Worm (Caenorhabditis elegans) whole organism, L2 larva: Measurements from ENCODE around the gene sem-5.

ENCODE experiments used
- C34F6.9 ChIP-seq: fragments of 150-350 bp; optimal IDR thresholded peaks from 2 replicates; lab custom pipeline; 2014; ENCODE audit warnings: missing biosample characterization, missing genetic modification characterization
- R02D3.7 ChIP-seq: fragments of 150-350 bp; optimal IDR thresholded peaks from 2 replicates; lab custom pipeline; 2014; ENCODE audit warnings: missing biosample characterization, missing genetic modification characterization
- Y55F3AM.14 ChIP-seq: fragments of 200-800 bp; sonication (Bioruptor generic); optimal IDR thresholded peaks from 2 replicates; lab custom pipeline; 2018; ENCODE audit warnings: mild to moderate bottlenecking, missing genetic modification characterization, missing compliant biosample characterization
- ZK546.5 ChIP-seq: sonication (generic microtip); optimal IDR thresholded peaks from 2 replicates; lab custom pipeline; 2017; ENCODE audit warnings: missing biosample characterization, missing genetic modification characterization
- alr-1 ChIP-seq: fragments of 150-350 bp; optimal IDR thresholded peaks from 2 replicates; lab custom pipeline; 2014; ENCODE audit warnings: missing biosample characterization, missing genetic modification characterization
- blmp-1 ChIP-seq: sonication (generic microtip); optimal IDR thresholded peaks from 2 replicates; lab custom pipeline; 2017; ENCODE audit warnings: missing genetic modification characterization, mild to moderate bottlenecking, missing compliant biosample characterization, antibody characterized with exemption, moderate library complexity; ENCODE audit not compliant: insufficient read depth
- crh-2 ChIP-seq: sonication (generic microtip); optimal IDR thresholded peaks from 2 replicates; lab custom pipeline; 2017; ENCODE audit warnings: missing biosample characterization, missing genetic modification characterization
- dmd-4 ChIP-seq: sonication (generic microtip); optimal IDR thresholded peaks from 2 replicates; lab custom pipeline; 2017; ENCODE audit warnings: missing biosample characterization, missing genetic modification characterization
- elt-1 ChIP-seq: fragments of 150-350 bp; optimal IDR thresholded peaks from 2 replicates; lab custom pipeline; 2014; ENCODE audit warnings: missing biosample characterization, missing genetic modification characterization
- fos-1 ChIP-seq: fragments of 150-350 bp; optimal IDR thresholded peaks from 2 replicates; lab custom pipeline; 2014; ENCODE audit warnings: missing biosample characterization, missing genetic modification characterization
- gmeb-1 ChIP-seq: fragments of 150-350 bp; optimal IDR thresholded peaks from 2 replicates; lab custom pipeline; 2014; ENCODE audit warnings: missing biosample characterization, missing genetic modification characterization
- lin-11 ChIP-seq: fragments of 150-350 bp; sonication (generic microtip); optimal IDR thresholded peaks from 2 replicates; lab custom pipeline; 2014; ENCODE audit warnings: missing biosample characterization, missing genetic modification characterization, inconsistent platforms, mixed read lengths
- lin-39 ChIP-seq: fragments of 150-350 bp; optimal IDR thresholded peaks from 2 replicates; lab custom pipeline; 2014; ENCODE audit warnings: missing biosample characterization, missing genetic modification reagents, missing genetic modification characterization
- lsy-2 ChIP-seq, 2 experiments: fragments of 150-350 bp in 1 of 2; sonication (generic microtip) in 1 of 2; optimal IDR thresholded peaks; 2 replicates each; lab custom pipeline; 2014 to 2017; ENCODE audit warnings: missing biosample characterization in 2 of 2, missing genetic modification characterization in 2 of 2
- mbf-1 ChIP-seq: sonication (generic microtip); optimal IDR thresholded peaks from 2 replicates; lab custom pipeline; 2017; ENCODE audit warnings: missing biosample characterization, missing genetic modification characterization
- nhr-10 ChIP-seq: sonication (generic microtip); optimal IDR thresholded peaks from 2 replicates; lab custom pipeline; 2017; ENCODE audit warnings: missing biosample characterization, missing genetic modification characterization
- nhr-11 ChIP-seq: fragments of 150-350 bp; optimal IDR thresholded peaks from 2 replicates; lab custom pipeline; 2014; ENCODE audit warnings: missing biosample characterization, missing genetic modification characterization
- nhr-12 ChIP-seq: fragments of 150-350 bp; optimal IDR thresholded peaks from 2 replicates; lab custom pipeline; 2014; ENCODE audit warnings: missing biosample characterization, missing genetic modification characterization
- nhr-129 ChIP-seq: fragments of 150-350 bp; optimal IDR thresholded peaks from 2 replicates; lab custom pipeline; 2014; ENCODE audit warnings: missing biosample characterization, missing genetic modification characterization
- nhr-25 ChIP-seq: fragments of 150-350 bp; sonication (generic microtip); optimal IDR thresholded peaks from 3 replicates; lab custom pipeline; 2014; ENCODE audit warnings: missing biosample characterization, missing genetic modification characterization
- nhr-6 ChIP-seq: fragments of 150-350 bp; optimal IDR thresholded peaks from 2 replicates; lab custom pipeline; 2014; ENCODE audit warnings: missing biosample characterization, missing genetic modification characterization
- nhr-77 ChIP-seq: fragments of 150-350 bp; optimal IDR thresholded peaks from 2 replicates; lab custom pipeline; 2014; ENCODE audit warnings: missing biosample characterization, missing genetic modification characterization
- peb-1 ChIP-seq: fragments of 150-350 bp; optimal IDR thresholded peaks from 2 replicates; lab custom pipeline; 2014; ENCODE audit warnings: missing biosample characterization, missing genetic modification characterization
- skn-1 ChIP-seq: sonication (generic microtip); optimal IDR thresholded peaks from 2 replicates; lab custom pipeline; 2017; ENCODE audit warnings: missing biosample characterization, missing genetic modification characterization
- sma-3 ChIP-seq: sonication (generic microtip); optimal IDR thresholded peaks from 2 replicates; lab custom pipeline; 2016; ENCODE audit warnings: missing genetic modification reagents, missing genetic modification characterization, missing compliant biosample characterization
- sma-9 ChIP-seq, 2 experiments: fragments of 150-350 bp in 1 of 2; sonication (generic microtip) in 1 of 2; optimal IDR thresholded peaks; 2 replicates each; lab custom pipeline; 2014 to 2016; ENCODE audit warnings: missing genetic modification characterization in 2 of 2, mild to moderate bottlenecking in 1 of 2, missing biosample characterization in 1 of 2, missing compliant biosample characterization in 1 of 2, missing genetic modification reagents in 1 of 2, moderate library complexity in 1 of 2
- unc-39 ChIP-seq: fragments of 150-350 bp; optimal IDR thresholded peaks from 2 replicates; lab custom pipeline; 2014; ENCODE audit warnings: missing biosample characterization, missing genetic modification characterization
- unc-55 ChIP-seq: fragments of 150-350 bp; sonication (generic microtip); optimal IDR thresholded peaks from 3 replicates; lab custom pipeline; 2014; ENCODE audit warnings: missing biosample characterization, missing genetic modification reagents, missing genetic modification characterization
- ztf-1 ChIP-seq: fragments of 200-800 bp; sonication (Bioruptor generic); conservative IDR thresholded peaks from 2 replicates; pipeline ENCODE4 v1.3.6; 2022; ENCODE audit warnings: missing genetic modification characterization, missing compliant biosample characterization
- ztf-11 ChIP-seq: sonication (generic microtip); optimal IDR thresholded peaks from 2 replicates; lab custom pipeline; 2017; ENCODE audit warnings: missing biosample characterization, missing genetic modification characterization
- ztf-4 ChIP-seq: fragments of 150-350 bp; optimal IDR thresholded peaks from 2 replicates; lab custom pipeline; 2014; ENCODE audit warnings: missing biosample characterization, missing genetic modification characterization

The sem-5 gene

DNA sequence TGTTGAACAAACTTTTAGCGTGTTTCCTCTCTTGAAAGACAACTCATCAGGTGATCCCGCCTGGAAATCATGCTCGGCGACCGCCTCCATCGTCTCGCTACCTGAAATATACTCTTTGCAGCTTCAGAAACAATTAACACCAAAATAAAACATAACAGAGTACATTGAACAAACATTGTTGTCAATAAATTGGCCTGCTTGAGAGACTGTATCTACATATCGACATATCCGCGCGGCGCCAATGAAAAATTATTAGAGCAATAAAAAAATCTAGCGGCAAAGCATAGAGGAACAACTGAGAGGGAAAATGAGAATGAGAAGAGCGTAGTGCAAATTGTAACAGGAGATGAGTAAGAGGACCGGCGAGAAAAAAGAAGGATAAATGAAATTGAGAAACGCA lies at the start of gene sem-5:
TSS of gene sem-5 (minus strand) at position 101 of the 400 bp plus-strand sequence.
- TF ChIP-seq mbf-1 (tag; lab: Kevin White, UChicago) (no peak), sma-3 (no peak), skn-1 (no peak), unc-55 (GFP tag; lab: Kevin White, UChicago) (no peak), peb-1 (tag; lab: Kevin White, UChicago) (no peak), nhr-6 (tag; lab: Kevin White, UChicago) (no peak), alr-1 (tag; lab: Kevin White, UChicago) (no peak), gmeb-1 (tag; lab: Kevin White, UChicago) (no peak), dmd-4 (no peak), nhr-10 (tag; lab: Kevin White, UChicago) (no peak), nhr-12 (tag; lab: Kevin White, UChicago) (no peak), fos-1 (no peak), lin-39 (tag; lab: Kevin White, UChicago) (no peak), nhr-129 (tag; lab: Kevin White, UChicago) (no peak), crh-2 (tag; lab: Kevin White, UChicago) (no peak), unc-39 (tag; lab: Kevin White, UChicago) (no peak), nhr-77 (tag; lab: Kevin White, UChicago) (no peak)
- TF ChIP-seq, all 48 proteins: peak for 0

DNA sequence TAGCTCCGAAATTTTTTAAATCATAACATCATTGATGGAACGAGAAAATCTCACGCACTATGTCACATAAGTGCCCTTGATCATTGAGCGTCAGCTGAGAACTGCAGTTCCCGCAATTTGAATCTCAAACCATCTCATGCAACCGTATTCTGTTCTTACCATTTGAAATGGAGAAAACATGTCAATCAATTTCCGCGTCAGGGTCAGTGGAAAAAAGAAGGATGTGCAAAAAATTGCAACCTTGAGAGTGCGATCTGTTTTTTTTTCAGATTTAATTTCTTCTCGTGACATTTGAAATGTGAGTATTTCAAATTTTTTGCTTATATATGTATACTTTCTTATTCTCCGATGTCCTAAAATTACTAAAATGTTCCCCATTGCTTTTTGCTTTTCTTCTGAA lies 49.1 kb upstream of the sem-5 start:
- TF ChIP-seq nhr-25 (tag; lab: Kevin White, UChicago) (peak; percentile 67), nhr-6 (tag; lab: Kevin White, UChicago) (no peak)

DNA sequence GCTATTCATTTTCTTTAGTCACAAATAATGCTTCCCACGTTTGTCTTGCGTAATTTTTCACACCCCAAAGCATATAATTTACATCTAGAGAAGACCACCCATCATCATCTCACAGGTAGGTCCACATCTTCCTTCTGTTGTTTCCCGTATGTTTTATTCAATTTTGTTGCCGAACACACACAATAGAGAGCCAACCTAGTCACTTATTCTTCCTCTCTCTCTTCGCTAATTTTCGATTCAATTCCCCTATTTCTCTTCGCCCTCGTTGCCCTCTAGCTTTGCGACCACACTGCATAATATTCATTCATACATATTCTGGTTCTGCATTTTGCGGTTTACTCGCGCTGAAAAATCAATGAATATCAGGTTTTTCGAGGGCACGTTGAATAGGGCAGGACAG lies 44.4 kb upstream of the sem-5 start:
- no peak for TF ChIP-seq nhr-129 (tag; lab: Kevin White, UChicago)
- no peak for TF ChIP-seq fos-1
- no peak for TF ChIP-seq alr-1 (tag; lab: Kevin White, UChicago)
- TF ChIP-seq C34F6.9 (tag; lab: Kevin White, UChicago): no peak
- TF ChIP-seq sma-9 (GFP tag; optimal IDR thresholded peaks at IDR 0.05; lab: Kevin White, UChicago): no peak
- no peak for TF ChIP-seq sma-9 (tag; optimal IDR thresholded peaks at IDR 0.05; lab: Kevin White, UChicago)
- TF ChIP-seq ZK546.5 (tag; lab: Kevin White, UChicago): no peak
- TF ChIP-seq ztf-4 (tag; lab: Kevin White, UChicago): no peak
- TF ChIP-seq nhr-11: no peak
- TF ChIP-seq lin-39 (tag; lab: Kevin White, UChicago): no peak
- no peak for TF ChIP-seq ztf-1 (GFP tag; lab: Robert Waterston, UW)
- TF ChIP-seq ztf-11: no peak
- TF ChIP-seq Y55F3AM.14: no peak
- no peak for TF ChIP-seq crh-2 (tag; lab: Kevin White, UChicago)
- no peak for TF ChIP-seq R02D3.7 (tag; lab: Kevin White, UChicago)
- no peak for TF ChIP-seq nhr-12 (tag; lab: Kevin White, UChicago)

DNA sequence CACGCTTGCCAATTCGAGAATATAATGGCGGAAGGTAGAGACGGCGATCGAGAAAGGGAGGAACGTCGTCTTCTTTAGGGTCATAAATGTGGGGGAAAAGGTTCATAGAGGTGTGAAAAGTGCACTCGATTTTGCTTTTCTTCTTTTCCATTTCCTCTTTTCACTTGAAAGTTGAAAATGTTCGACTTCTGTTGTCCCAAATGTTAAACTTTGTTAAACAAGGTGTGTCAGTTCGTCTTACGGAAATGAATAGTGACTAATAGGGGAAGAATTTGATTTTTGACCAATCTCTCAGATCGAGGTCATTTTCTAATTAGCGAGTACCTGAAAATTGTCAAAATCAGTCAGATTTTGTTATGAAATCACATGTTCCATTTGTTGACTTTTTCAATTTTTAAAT lies 43.3 kb upstream of the sem-5 start:
- TF ChIP-seq ztf-4 (tag; lab: Kevin White, UChicago) (no peak), blmp-1 (tag; lab: Kevin White, UChicago) (peak; percentile 63)

DNA sequence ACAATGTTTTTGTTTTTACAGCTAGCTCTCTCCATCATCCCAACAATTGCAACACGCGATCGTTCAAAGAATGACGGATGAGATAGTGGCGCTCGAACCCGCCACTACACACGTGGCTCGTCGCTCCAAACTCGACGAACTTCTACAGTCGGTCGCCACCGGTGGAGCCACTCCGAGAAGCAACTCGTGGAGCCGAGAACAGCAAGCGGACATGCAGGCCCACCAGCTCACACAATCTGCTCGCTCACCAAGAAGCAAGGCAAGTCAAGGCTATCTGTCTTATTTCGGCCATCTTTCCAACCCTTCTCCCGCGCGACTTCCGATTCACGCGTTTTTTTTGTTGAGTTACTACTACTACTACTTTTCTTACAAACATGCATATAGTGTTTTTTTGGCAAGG lies 42.1 kb upstream of the sem-5 start, which contains the start of the genes F45E1.1 and F45E1.2:
TSS of gene F45E1.1 (plus strand) at position 20 of the 400 bp plus-strand sequence.
TSS of gene F45E1.2 (plus strand) at position 71 of the 400 bp plus-strand sequence.
- no peak for TF ChIP-seq skn-1
- TF ChIP-seq lin-11 (tag; lab: Kevin White, UChicago): no peak
- TF ChIP-seq unc-55 (GFP tag; lab: Kevin White, UChicago): no peak
- no peak for TF ChIP-seq ztf-4 (tag; lab: Kevin White, UChicago)
- no peak for TF ChIP-seq Y55F3AM.14
- no peak for TF ChIP-seq blmp-1 (tag; lab: Kevin White, UChicago)

DNA sequence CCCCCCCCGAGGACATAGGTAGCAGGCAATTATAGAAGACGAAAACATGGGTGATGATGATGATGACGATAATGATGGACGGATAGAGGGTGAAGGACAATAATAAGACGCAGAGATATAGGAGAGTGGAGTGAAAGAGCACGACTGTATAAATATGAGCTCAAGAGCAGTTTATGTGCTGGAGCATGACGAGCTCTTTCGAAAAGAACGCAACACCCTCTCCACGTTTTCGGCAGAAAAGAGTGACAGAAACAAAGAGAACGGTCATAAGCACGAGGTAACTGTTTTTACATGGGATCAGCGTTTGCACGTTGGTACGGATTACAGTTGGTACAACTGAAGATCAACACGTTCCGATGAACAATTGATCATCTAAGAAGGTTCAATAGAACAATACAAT lies 37.4 kb upstream of the sem-5 start:
- TF ChIP-seq lsy-2 (tag; optimal IDR thresholded peaks at IDR 0.05; lab: Kevin White, UChicago): no peak
- TF ChIP-seq elt-1 (tag; lab: Kevin White, UChicago): no peak
- no peak for TF ChIP-seq crh-2 (tag; lab: Kevin White, UChicago)
- no peak for TF ChIP-seq ztf-4 (tag; lab: Kevin White, UChicago)
